Worm (Caenorhabditis elegans) whole organism, mixed stage, embryonic: ENCODE measurements around the gene Y71H2B.5.
A peak's percentile ranks its signal among the peaks of the same experiment; 100 is the strongest.

Experiments
- M03D4.4 ChIP-seq: sonication (generic microtip); optimal IDR thresholded peaks from 2 replicates; lab custom pipeline; 2017; ENCODE audit warnings: mild to moderate bottlenecking, missing genetic modification characterization, missing compliant biosample characterization
- bed-3 ChIP-seq: fragments of 200-800 bp; sonication (Bioruptor generic); optimal IDR thresholded peaks from 3 replicates; lab custom pipeline; 2018; ENCODE audit warnings: mild to moderate bottlenecking, missing genetic modification characterization, moderate library complexity, missing compliant biosample characterization
- blmp-1 ChIP-seq: fragments of 150-350 bp; optimal IDR thresholded peaks from 2 replicates; lab custom pipeline; 2014; ENCODE audit warnings: missing biosample characterization, missing genetic modification characterization
- ceh-39 ChIP-seq: fragments of 150-350 bp; optimal IDR thresholded peaks from 2 replicates; lab custom pipeline; 2014; ENCODE audit warnings: missing biosample characterization, missing genetic modification characterization
- ceh-43 ChIP-seq: fragments of 200-800 bp; sonication (Bioruptor generic); optimal IDR thresholded peaks from 2 replicates; lab custom pipeline; 2018; ENCODE audit warnings: mild to moderate bottlenecking, missing genetic modification characterization, moderate library complexity, missing compliant biosample characterization
- ces-1 ChIP-seq: fragments of 150-350 bp; optimal IDR thresholded peaks from 2 replicates; lab custom pipeline; 2014; ENCODE audit warnings: missing biosample characterization, missing genetic modification reagents, missing genetic modification characterization
- drap-1 ChIP-seq: fragments of 200-800 bp; sonication (Bioruptor generic); optimal IDR thresholded peaks from 3 replicates; lab custom pipeline; 2018; ENCODE audit warnings: mild to moderate bottlenecking, missing genetic modification characterization, missing compliant biosample characterization
- elt-3 ChIP-seq: fragments of 150-350 bp; optimal IDR thresholded peaks from 2 replicates; lab custom pipeline; 2014; ENCODE audit warnings: missing biosample characterization, missing genetic modification characterization
- flh-1 ChIP-seq: fragments of 200-800 bp; sonication (Bioruptor generic); optimal IDR thresholded peaks from 2 replicates; lab custom pipeline; 2018; ENCODE audit warnings: mild to moderate bottlenecking, missing genetic modification characterization, moderate library complexity, missing compliant biosample characterization
- ham-2 ChIP-seq: fragments of 200-800 bp; sonication (Bioruptor generic); optimal IDR thresholded peaks from 2 replicates; lab custom pipeline; 2018; ENCODE audit warnings: mild to moderate bottlenecking, missing genetic modification characterization, missing compliant biosample characterization
- hlh-1 ChIP-seq: fragments of 150-350 bp; optimal IDR thresholded peaks from 2 replicates; lab custom pipeline; 2014; ENCODE audit warnings: missing biosample characterization, missing genetic modification reagents, missing genetic modification characterization
- lin-13 ChIP-seq: fragments of 150-350 bp; optimal IDR thresholded peaks from 2 replicates; lab custom pipeline; 2014; ENCODE audit warnings: missing biosample characterization, missing genetic modification characterization
- lin-32 ChIP-seq: fragments of 200-800 bp; sonication (Bioruptor generic); optimal IDR thresholded peaks from 2 replicates; lab custom pipeline; 2018; ENCODE audit warnings: mild to moderate bottlenecking, missing genetic modification characterization, missing compliant biosample characterization
- lsy-2 ChIP-seq: fragments of 150-350 bp; optimal IDR thresholded peaks from 2 replicates; lab custom pipeline; 2014; ENCODE audit warnings: missing biosample characterization, missing genetic modification characterization
- mab-5 ChIP-seq: fragments of 150-350 bp; optimal IDR thresholded peaks from 2 replicates; lab custom pipeline; 2014; ENCODE audit warnings: missing biosample characterization, missing genetic modification characterization
- mep-1 ChIP-seq: fragments of 150-350 bp; optimal IDR thresholded peaks from 2 replicates; lab custom pipeline; 2017; ENCODE audit warnings: missing biosample characterization, missing genetic modification reagents, missing genetic modification characterization, inconsistent platforms
- mls-2 ChIP-seq: sonication (generic microtip); optimal IDR thresholded peaks from 2 replicates; lab custom pipeline; 2016; ENCODE audit warnings: mild to moderate bottlenecking, missing genetic modification characterization, moderate library complexity, missing compliant biosample characterization
- nhr-2 ChIP-seq: fragments of 150-350 bp; optimal IDR thresholded peaks from 2 replicates; lab custom pipeline; 2014; ENCODE audit warnings: missing biosample characterization, missing genetic modification characterization
- nhr-237 ChIP-seq: fragments of 150-350 bp; optimal IDR thresholded peaks from 2 replicates; lab custom pipeline; 2014; ENCODE audit warnings: missing biosample characterization, missing genetic modification characterization
- nhr-28 ChIP-seq: fragments of 150-350 bp; optimal IDR thresholded peaks from 2 replicates; lab custom pipeline; 2014; ENCODE audit warnings: missing biosample characterization, missing genetic modification characterization
- nhr-76 ChIP-seq: sonication (generic microtip); optimal IDR thresholded peaks from 2 replicates; lab custom pipeline; 2017; ENCODE audit warnings: missing biosample characterization, missing genetic modification characterization
- sptf-1 ChIP-seq: sonication (generic microtip); optimal IDR thresholded peaks from 2 replicates; lab custom pipeline; 2017; ENCODE audit warnings: mild to moderate bottlenecking, missing genetic modification characterization, moderate library complexity, missing compliant biosample characterization
- tbx-8 ChIP-seq: fragments of 200-800 bp; sonication (Bioruptor generic); optimal IDR thresholded peaks from 2 replicates; lab custom pipeline; 2018; ENCODE audit warnings: mild to moderate bottlenecking, missing genetic modification characterization, moderate library complexity, missing compliant biosample characterization
- unc-120 ChIP-seq: sonication (generic microtip); optimal IDR thresholded peaks from 2 replicates; lab custom pipeline; 2017; ENCODE audit warnings: missing genetic modification characterization, missing compliant biosample characterization; ENCODE audit not compliant: poor library complexity, severe bottlenecking
- unc-39 ChIP-seq: fragments of 150-350 bp; optimal IDR thresholded peaks from 2 replicates; lab custom pipeline; 2014; ENCODE audit warnings: missing biosample characterization, missing genetic modification characterization
- unc-62 ChIP-seq: fragments of 150-350 bp; optimal IDR thresholded peaks from 2 replicates; lab custom pipeline; 2014; ENCODE audit warnings: missing biosample characterization, missing genetic modification reagents, missing genetic modification characterization
- zip-8 ChIP-seq: fragments of 150-350 bp; optimal IDR thresholded peaks from 2 replicates; lab custom pipeline; 2014; ENCODE audit warnings: missing biosample characterization, missing genetic modification characterization
- ztf-11 ChIP-seq: fragments of 150-350 bp; optimal IDR thresholded peaks from 2 replicates; lab custom pipeline; 2014; ENCODE audit warnings: missing biosample characterization, missing genetic modification characterization

Y71H2B.5 gene

DNA sequence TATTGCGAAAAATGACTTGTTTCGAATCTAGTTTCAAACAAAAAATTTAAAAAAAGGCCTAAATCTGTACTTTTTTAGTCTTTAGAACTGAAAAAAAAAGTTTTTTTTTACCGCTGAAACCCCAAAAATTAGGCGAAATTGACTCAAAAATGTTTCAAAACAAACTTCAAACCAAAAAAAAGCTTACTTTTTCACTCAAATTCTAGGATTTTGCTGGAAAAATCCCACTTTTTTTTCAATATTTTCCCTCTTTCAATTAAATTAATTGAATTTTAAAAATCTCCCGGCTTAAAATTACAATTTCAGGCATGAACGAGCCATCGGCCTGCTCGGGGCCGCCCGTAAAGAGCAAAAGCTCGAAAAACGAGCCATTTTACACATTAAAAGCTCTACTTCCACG lies 10.1 kb upstream of the Y71H2B.5 start, which contains the start of gene mdt-19:
Gene mdt-19, plus strand, starts transcription at position 301 of the 400 bp plus-strand sequence.
- TF ChIP-seq hlh-1 (tag; lab: Kevin White, UChicago) (no peak), ceh-39 (no peak), lin-13 (no peak), nhr-237 (tag; lab: Kevin White, UChicago) (no peak), bed-3 (GFP tag; lab: Kevin White, UChicago) (no peak), mep-1 (tag; lab: Kevin White, UChicago) (no peak), tbx-8 (GFP tag; lab: Kevin White, UChicago) (no peak), lin-32 (no peak), ham-2 (GFP tag; lab: Kevin White, UChicago) (no peak), lsy-2 (tag; lab: Kevin White, UChicago) (no peak), nhr-28 (tag; lab: Kevin White, UChicago) (no peak), unc-62 (GFP tag; lab: Kevin White, UChicago) (no peak), mab-5 (tag; lab: Kevin White, UChicago) (no peak), unc-120 (tag; lab: Kevin White, UChicago) (no peak), nhr-76 (tag; lab: Kevin White, UChicago) (no peak)

DNA sequence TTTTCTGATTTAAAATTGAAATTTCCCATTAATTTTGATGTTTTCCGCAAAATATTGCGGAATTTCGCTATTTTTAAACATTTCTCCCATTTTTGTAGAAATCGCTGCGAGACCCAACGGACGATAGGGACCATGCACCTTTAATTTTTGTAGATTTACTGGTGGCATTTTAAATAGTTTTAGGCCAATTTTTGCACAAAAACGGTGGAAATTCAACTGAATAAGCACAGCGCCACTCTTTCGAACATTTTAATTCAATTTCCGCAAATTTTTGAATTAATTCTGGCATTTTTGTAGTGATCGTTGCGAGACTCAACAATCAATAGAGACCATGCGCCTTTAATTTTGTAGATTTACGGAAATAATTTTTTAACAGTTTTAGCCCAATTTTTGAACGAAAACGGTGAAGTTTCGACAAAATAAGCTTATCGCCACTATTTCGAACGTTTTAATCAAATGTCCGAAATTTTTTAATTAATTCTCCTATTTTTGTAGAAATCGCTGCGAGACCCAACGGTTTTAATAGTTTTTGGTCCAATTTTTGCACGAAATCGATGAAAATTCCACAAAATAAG lies 9.2 kb upstream of the Y71H2B.5 start:
- TF ChIP-seq tbx-8 (GFP tag; lab: Kevin White, UChicago) (no peak), flh-1 (no peak), mep-1 (tag; lab: Kevin White, UChicago) (no peak), ceh-39 (no peak), hlh-1 (tag; lab: Kevin White, UChicago) (no peak), lsy-2 (tag; lab: Kevin White, UChicago) (no peak), sptf-1 (tag; lab: Kevin White, UChicago) (no peak), nhr-28 (tag; lab: Kevin White, UChicago) (no peak), lin-13 (no peak), blmp-1 (tag; lab: Kevin White, UChicago) (no peak), ces-1 (GFP tag; lab: Kevin White, UChicago) (no peak)

DNA sequence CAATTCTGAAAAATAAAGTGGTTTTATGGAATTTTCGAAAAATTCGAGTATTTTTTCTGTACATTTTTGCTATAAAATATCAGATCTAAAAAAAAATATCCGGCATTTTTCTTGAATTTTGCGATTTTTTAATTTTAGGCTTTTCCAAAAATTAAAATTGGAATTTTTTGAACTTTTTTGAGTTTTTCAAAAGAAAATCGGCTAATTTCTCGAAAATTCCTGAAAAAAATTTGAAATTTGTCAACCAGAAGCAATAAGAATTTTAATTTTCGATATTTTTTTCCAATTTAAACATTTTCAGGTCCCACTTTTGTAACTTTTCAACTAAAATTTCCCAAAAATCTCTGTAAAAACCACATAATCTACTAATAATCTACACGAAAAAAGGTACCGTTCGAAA lies 4.1 kb upstream of the Y71H2B.5 start, which contains the start of gene Y71H2B.11:
Gene Y71H2B.11, plus strand, starts transcription at position 301 of the 400 bp plus-strand sequence.
- TF ChIP-seq ham-2 (GFP tag; lab: Kevin White, UChicago) (no peak), unc-62 (GFP tag; lab: Kevin White, UChicago) (no peak), mab-5 (tag; lab: Kevin White, UChicago) (no peak), mls-2 (no peak), mep-1 (tag; lab: Kevin White, UChicago) (no peak), elt-3 (tag; lab: Kevin White, UChicago) (no peak), nhr-2 (tag; lab: Kevin White, UChicago) (no peak), unc-39 (tag; lab: Kevin White, UChicago) (no peak), M03D4.4 (tag; lab: Kevin White, UChicago) (no peak), unc-120 (tag; lab: Kevin White, UChicago) (no peak), drap-1 (no peak), ztf-11 (tag; lab: Kevin White, UChicago) (no peak), nhr-237 (tag; lab: Kevin White, UChicago) (no peak), flh-1 (no peak), ceh-43 (GFP tag; lab: Kevin White, UChicago) (no peak), blmp-1 (tag; lab: Kevin White, UChicago) (no peak), tbx-8 (GFP tag; lab: Kevin White, UChicago) (no peak), zip-8 (tag; lab: Kevin White, UChicago) (no peak)
- TF ChIP-seq, all 35 proteins: peak for 0

DNA sequence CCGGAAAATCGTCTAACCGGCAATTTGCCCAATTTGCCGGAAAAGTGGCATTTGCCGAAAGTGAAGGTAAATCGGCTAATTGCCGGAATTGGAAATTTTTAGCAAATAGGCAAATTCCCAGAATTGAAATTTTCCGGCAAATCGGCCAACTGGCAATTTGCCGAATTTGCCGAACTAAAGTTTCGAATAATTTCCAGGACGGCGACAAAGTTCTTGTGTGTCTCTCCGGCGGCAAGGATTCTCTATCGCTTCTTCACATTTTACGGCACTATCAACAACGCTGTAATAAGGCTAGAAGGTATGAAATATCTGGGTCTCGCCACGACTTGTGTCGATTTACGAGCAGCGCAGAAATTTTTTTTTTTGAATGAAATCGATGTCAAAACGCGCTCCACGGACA lies 8.4 kb downstream of the Y71H2B.5 start:
- TF ChIP-seq nhr-237 (tag; lab: Kevin White, UChicago) (no peak), nhr-28 (tag; lab: Kevin White, UChicago) (no peak), drap-1 (no peak), unc-39 (tag; lab: Kevin White, UChicago) (no peak)
- TF ChIP-seq, all 35 proteins: peak for 0

DNA sequence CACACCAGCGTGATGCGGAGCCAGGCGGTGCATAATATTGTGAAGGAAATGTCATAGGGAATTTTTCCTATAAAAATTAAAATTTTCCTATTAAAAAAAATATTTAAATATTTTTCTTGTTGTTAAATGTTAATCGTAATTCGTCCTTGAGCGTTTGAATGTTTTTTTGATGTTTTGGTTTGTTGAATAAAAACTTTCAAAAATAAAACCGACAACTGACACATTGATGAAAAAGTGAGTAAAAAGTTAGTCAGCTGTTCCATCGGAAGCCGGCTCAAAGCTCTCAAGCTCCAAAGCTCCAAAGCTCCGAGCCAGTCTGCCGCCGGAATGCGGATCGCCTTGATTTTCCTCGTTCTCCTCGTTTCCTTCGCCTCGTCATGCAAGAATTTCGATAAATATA lies 10.8 kb downstream of the Y71H2B.5 start, which contains the start of gene Y71H2B.4:
Gene Y71H2B.4, plus strand, starts transcription at position 301 of the 400 bp plus-strand sequence.
- TF ChIP-seq unc-39 (tag; lab: Kevin White, UChicago) (no peak), hlh-1 (tag; lab: Kevin White, UChicago) (peak; percentile 77), ces-1 (GFP tag; lab: Kevin White, UChicago) (no peak)
